Worm (Caenorhabditis elegans): Measurements from ENCODE around the gene stc-1.

DNA sequence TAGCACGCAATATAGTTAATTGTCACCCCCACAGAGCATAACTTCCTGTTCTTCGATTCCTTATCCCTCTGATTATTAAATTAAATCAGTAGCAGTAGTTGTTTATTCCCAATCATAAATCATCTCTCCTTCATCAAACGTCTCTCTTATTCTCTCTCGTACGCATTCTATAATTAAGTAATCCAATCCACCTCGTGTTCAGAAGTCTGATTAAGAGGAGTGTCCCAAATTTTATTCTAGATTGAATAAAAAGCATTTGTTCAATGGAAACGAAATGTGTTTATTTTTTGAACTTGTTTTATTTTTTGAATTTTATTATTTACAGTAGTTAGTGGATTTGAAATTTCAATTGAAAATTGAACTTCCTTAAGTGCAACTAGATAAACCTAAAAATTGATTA, 45.4 kb upstream of the stc-1 start:
- no peak for TF ChIP-seq lsy-2 (tag; optimal IDR thresholded peaks at IDR 0.05)
- TF ChIP-seq sptf-1 (tag; optimal IDR thresholded peaks at IDR 0.05) = no peak
